Fruit fly (Drosophila melanogaster): ENCODE measurements around the gene eIF4EHP.

The eIF4EHP gene

dm6 chr3R:24031019-24031824 lies 77.5 kb downstream of the eIF4EHP start:
- TF ChIP-seq CG13204 (GFP tag; optimal IDR thresholded peaks at IDR 0.05) = peak; percentile 76
- TF ChIP-seq EcR (GFP tag; optimal IDR thresholded peaks at IDR 0.05) = peak; percentile 61
- no peak for TF ChIP-seq Snoo (tag; optimal IDR thresholded peaks at IDR 0.05)
- no peak for TF ChIP-seq CG12605 (GFP tag; IDR thresholded peaks at IDR 0.05)
- TF ChIP-seq fd96Ca (GFP tag; IDR thresholded peaks at IDR 0.05) = peak; percentile 51; the same call in 2 of the 3 replicates
- TF ChIP-seq CG4496 (GFP tag; IDR thresholded peaks at IDR 0.05) = peak; percentile 71
- no peak for TF ChIP-seq CG34367 (tag; optimal IDR thresholded peaks at IDR 0.05)
- no peak for TF ChIP-seq CG9948 (tag; optimal IDR thresholded peaks at IDR 0.05)
- peak; percentile 57; the same call in 1 of the 2 replicates for TF ChIP-seq CG32121 (GFP tag; IDR thresholded peaks at IDR 0.05)
- no peak for TF ChIP-seq CG8301 (tag; optimal IDR thresholded peaks at IDR 0.05)
- no peak for TF ChIP-seq rn (GFP tag; IDR thresholded peaks at IDR 0.05)
- TF ChIP-seq CG15710 (tag; optimal IDR thresholded peaks at IDR 0.05) = peak; percentile 15
- peak; percentile 66 for TF ChIP-seq Pif1B (GFP tag; optimal IDR thresholded peaks at IDR 0.05)
- TF ChIP-seq Ets98B (GFP tag; IDR thresholded peaks at IDR 0.05) = peak; percentile 61
- TF ChIP-seq CG8159 (tag; optimal IDR thresholded peaks at IDR 0.05) = peak; percentile 20
- TF ChIP-seq CG17806 (tag; optimal IDR thresholded peaks at IDR 0.05) = no peak
- no peak for TF ChIP-seq D1 (tag; optimal IDR thresholded peaks at IDR 0.05)
- TF ChIP-seq CG10348 (GFP tag; IDR thresholded peaks at IDR 0.05) = no peak
- TF ChIP-seq Pif1A (GFP tag; optimal IDR thresholded peaks at IDR 0.05) = peak; percentile 20
- no peak for TF ChIP-seq gl (tag; optimal IDR thresholded peaks at IDR 0.05)
- no peak for TF ChIP-seq CG14655 (GFP tag; optimal IDR thresholded peaks at IDR 0.05)

DNA sequence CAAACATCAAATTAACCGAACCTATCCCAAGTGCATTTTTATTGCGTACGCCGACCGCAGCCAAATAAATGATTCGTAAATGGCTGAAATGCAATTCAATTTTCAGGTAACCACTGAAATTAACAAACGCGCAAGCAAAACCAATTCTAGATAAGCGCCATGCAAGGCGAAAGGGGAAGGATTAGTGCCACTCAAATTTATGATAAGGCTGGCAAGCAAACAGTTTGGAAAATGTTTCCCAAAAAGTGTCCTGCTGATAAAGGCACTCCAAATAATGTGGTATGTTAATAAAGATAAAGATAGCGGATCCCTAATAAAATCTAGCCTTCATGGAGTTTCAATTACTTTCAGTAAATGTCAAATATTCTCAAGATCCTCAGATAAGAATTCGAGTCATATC lies 81.5 kb downstream of the eIF4EHP start:
- no peak for TF ChIP-seq CG8159 (tag; optimal IDR thresholded peaks at IDR 0.05)
- no peak for TF ChIP-seq CG8301 (tag; optimal IDR thresholded peaks at IDR 0.05)
- TF ChIP-seq CG17806 (tag; optimal IDR thresholded peaks at IDR 0.05) = no peak
- no peak for TF ChIP-seq D1 (tag; optimal IDR thresholded peaks at IDR 0.05)
- TF ChIP-seq CG4496 (GFP tag; IDR thresholded peaks at IDR 0.05) = no peak
- no peak for TF ChIP-seq Snoo (tag; optimal IDR thresholded peaks at IDR 0.05)
- no peak for TF ChIP-seq CG32121 (GFP tag; IDR thresholded peaks at IDR 0.05)

DNA sequence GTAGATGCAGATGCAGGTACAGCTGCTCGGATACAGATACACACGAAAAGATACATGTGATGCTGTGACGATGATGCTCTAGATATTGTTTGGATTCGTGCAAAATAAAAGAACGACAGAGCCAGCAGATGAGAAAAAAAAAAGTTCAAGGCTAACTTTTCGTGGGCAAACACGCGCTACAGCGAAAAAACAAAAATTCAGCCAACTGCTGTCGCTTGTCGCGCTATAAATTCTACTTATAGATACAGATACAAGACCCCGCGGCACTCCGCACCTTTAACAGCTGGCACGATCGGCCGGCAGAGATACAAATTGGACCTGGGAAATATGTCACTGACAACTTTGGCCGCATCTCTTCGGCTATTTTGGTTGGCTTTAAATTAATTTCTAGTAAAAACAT lies 82.3 kb downstream of the eIF4EHP start:
- TF ChIP-seq CG32121 (GFP tag; IDR thresholded peaks at IDR 0.05) (peak; percentile 54), CG14655 (GFP tag; optimal IDR thresholded peaks at IDR 0.05) (no peak), CG15710 (tag; optimal IDR thresholded peaks at IDR 0.05) (no peak), CG34367 (tag; optimal IDR thresholded peaks at IDR 0.05) (no peak), rn (GFP tag; IDR thresholded peaks at IDR 0.05) (no peak), fd96Ca (GFP tag; IDR thresholded peaks at IDR 0.05) (0 out of 3 replicates have a peak, but pooled peaks have one; percentile 14), Pif1B (GFP tag; optimal IDR thresholded peaks at IDR 0.05) (no peak), CG8301 (tag; optimal IDR thresholded peaks at IDR 0.05) (no peak), EcR (GFP tag; optimal IDR thresholded peaks at IDR 0.05) (no peak), Pif1A (GFP tag; optimal IDR thresholded peaks at IDR 0.05) (no peak), gl (tag; optimal IDR thresholded peaks at IDR 0.05) (no peak), D1 (tag; optimal IDR thresholded peaks at IDR 0.05) (no peak)

dm6 chr3R:24025715-24026467 lies 82.9 kb downstream of the eIF4EHP start:
- TF ChIP-seq CG17806 (tag; optimal IDR thresholded peaks at IDR 0.05) (no peak), D1 (tag; optimal IDR thresholded peaks at IDR 0.05) (no peak), CG10348 (GFP tag; IDR thresholded peaks at IDR 0.05) (no peak), CG13204 (GFP tag; optimal IDR thresholded peaks at IDR 0.05) (no peak), CG15710 (tag; optimal IDR thresholded peaks at IDR 0.05) (no peak), CG8159 (tag; optimal IDR thresholded peaks at IDR 0.05) (no peak), CG12605 (GFP tag; IDR thresholded peaks at IDR 0.05) (no peak), Snoo (tag; optimal IDR thresholded peaks at IDR 0.05) (no peak), EcR (GFP tag; optimal IDR thresholded peaks at IDR 0.05) (no peak), Pif1B (GFP tag; optimal IDR thresholded peaks at IDR 0.05) (no peak), fd96Ca (GFP tag; IDR thresholded peaks at IDR 0.05) (no peak), CG32121 (GFP tag; IDR thresholded peaks at IDR 0.05) (no peak), gl (tag; optimal IDR thresholded peaks at IDR 0.05) (no peak), CG34367 (tag; optimal IDR thresholded peaks at IDR 0.05) (no peak), CG4496 (GFP tag; IDR thresholded peaks at IDR 0.05) (0 out of 3 replicates have a peak, but pooled peaks have one; percentile 22), CG14655 (GFP tag; optimal IDR thresholded peaks at IDR 0.05) (peak; percentile 39), Ets98B (GFP tag; IDR thresholded peaks at IDR 0.05) (no peak), Pif1A (GFP tag; optimal IDR thresholded peaks at IDR 0.05) (peak; percentile 37), CG9948 (tag; optimal IDR thresholded peaks at IDR 0.05) (peak; percentile 4), rn (GFP tag; IDR thresholded peaks at IDR 0.05) (no peak), CG8301 (tag; optimal IDR thresholded peaks at IDR 0.05) (peak; percentile 26)

DNA sequence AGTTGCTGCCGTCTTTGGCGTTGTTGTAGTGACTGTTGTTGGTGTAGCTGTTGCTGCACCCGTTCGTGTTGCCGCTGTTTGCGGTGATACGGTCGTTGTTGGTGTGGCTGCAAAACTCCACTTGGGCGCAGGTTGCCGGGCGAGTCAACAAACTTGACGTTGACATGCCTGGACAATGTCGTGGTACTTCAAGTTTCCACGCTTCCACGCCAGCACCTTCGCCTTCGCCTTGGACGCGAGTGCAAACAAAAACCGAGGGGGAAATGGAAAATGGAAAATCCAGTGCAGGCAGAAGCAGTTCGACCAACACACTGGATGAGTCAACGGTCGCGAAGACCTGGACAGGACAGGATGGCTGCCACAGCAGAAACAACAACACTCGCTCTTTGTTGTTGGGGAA lies 84.1 kb downstream of the eIF4EHP start:
- TF ChIP-seq gl (tag; optimal IDR thresholded peaks at IDR 0.05) (no peak), CG10348 (GFP tag; IDR thresholded peaks at IDR 0.05) (no peak), D1 (tag; optimal IDR thresholded peaks at IDR 0.05) (no peak), EcR (GFP tag; optimal IDR thresholded peaks at IDR 0.05) (peak; percentile 62), Pif1B (GFP tag; optimal IDR thresholded peaks at IDR 0.05) (no peak), CG34367 (tag; optimal IDR thresholded peaks at IDR 0.05) (no peak), CG13204 (GFP tag; optimal IDR thresholded peaks at IDR 0.05) (peak; percentile 32), CG14655 (GFP tag; optimal IDR thresholded peaks at IDR 0.05) (no peak), CG12605 (GFP tag; IDR thresholded peaks at IDR 0.05) (no peak), CG8159 (tag; optimal IDR thresholded peaks at IDR 0.05) (no peak), fd96Ca (GFP tag; IDR thresholded peaks at IDR 0.05) (no peak), CG9948 (tag; optimal IDR thresholded peaks at IDR 0.05) (no peak), CG4496 (GFP tag; IDR thresholded peaks at IDR 0.05) (no peak)

Measured in whole organism, pupa.